Worm (Caenorhabditis elegans) whole organism, L2 larva: ENCODE measurements around the gene srt-12.

ENCODE experiments used
- lin-11 ChIP-seq: fragments of 150-350 bp; sonication (generic microtip); optimal IDR thresholded peaks from 2 replicates; lab custom pipeline; 2014; ENCODE audit warnings: missing biosample characterization, missing genetic modification characterization, inconsistent platforms, mixed read lengths
- unc-55 ChIP-seq: fragments of 150-350 bp; sonication (generic microtip); optimal IDR thresholded peaks from 3 replicates; lab custom pipeline; 2014; ENCODE audit warnings: missing biosample characterization, missing genetic modification reagents, missing genetic modification characterization
- unc-62 ChIP-seq: fragments of 150-350 bp; optimal IDR thresholded peaks from 2 replicates; lab custom pipeline; 2014; ENCODE audit warnings: missing biosample characterization, missing genetic modification reagents, missing genetic modification characterization

DNA sequence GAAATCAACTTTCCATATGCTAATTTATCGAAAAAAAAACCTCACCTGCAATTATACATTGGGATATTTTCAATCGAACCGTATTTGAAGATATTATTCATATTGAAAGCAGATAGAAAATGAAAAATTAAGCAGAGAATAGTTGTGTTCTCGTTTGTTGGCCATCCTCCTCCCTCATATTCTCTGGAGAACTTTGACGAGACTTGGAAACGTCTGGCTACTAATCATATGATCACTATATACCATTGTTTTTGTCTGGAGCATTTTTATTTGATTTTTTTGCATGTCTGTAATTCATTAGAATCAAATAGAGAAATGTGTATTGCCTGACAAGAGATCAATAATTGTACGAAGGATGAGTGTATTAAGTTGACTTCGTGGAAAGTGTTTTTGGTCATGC, 22.2 kb upstream of the srt-12 start, which contains the start of gene srt-35:
- no peak for TF ChIP-seq unc-55 (GFP tag; lab: Kevin White, UChicago)
- no peak for TF ChIP-seq unc-62 (GFP tag; lab: Kevin White, UChicago)
- no peak for TF ChIP-seq lin-11
